Worm (Caenorhabditis elegans) whole organism, L2 larva: ENCODE data around the gene F59B2.14.

Source experiments
- C34F6.9 ChIP-seq: fragments of 150-350 bp; optimal IDR thresholded peaks from 2 replicates; lab custom pipeline; 2014; ENCODE audit warnings: missing biosample characterization, missing genetic modification characterization
- F13H6.1 ChIP-seq: sonication (generic microtip); optimal IDR thresholded peaks from 2 replicates; lab custom pipeline; 2016; ENCODE audit warnings: missing genetic modification characterization, missing compliant biosample characterization
- R02D3.7 ChIP-seq: fragments of 150-350 bp; optimal IDR thresholded peaks from 2 replicates; lab custom pipeline; 2014; ENCODE audit warnings: missing biosample characterization, missing genetic modification characterization
- Y55F3AM.14 ChIP-seq: fragments of 200-800 bp; sonication (Bioruptor generic); optimal IDR thresholded peaks from 2 replicates; lab custom pipeline; 2018; ENCODE audit warnings: mild to moderate bottlenecking, missing genetic modification characterization, missing compliant biosample characterization
- ZK546.5 ChIP-seq: sonication (generic microtip); optimal IDR thresholded peaks from 2 replicates; lab custom pipeline; 2017; ENCODE audit warnings: missing biosample characterization, missing genetic modification characterization
- alr-1 ChIP-seq: fragments of 150-350 bp; optimal IDR thresholded peaks from 2 replicates; lab custom pipeline; 2014; ENCODE audit warnings: missing biosample characterization, missing genetic modification characterization
- aly-2 ChIP-seq: fragments of 150-350 bp; optimal IDR thresholded peaks from 2 replicates; lab custom pipeline; 2014; ENCODE audit warnings: missing biosample characterization, missing genetic modification characterization
- ama-1 ChIP-seq: fragments of 150-350 bp; optimal IDR thresholded peaks from 2 replicates; lab custom pipeline; 2018; ENCODE audit warnings: inconsistent platforms
- blmp-1 ChIP-seq: sonication (generic microtip); optimal IDR thresholded peaks from 2 replicates; lab custom pipeline; 2017; ENCODE audit warnings: missing genetic modification characterization, mild to moderate bottlenecking, missing compliant biosample characterization, antibody characterized with exemption, moderate library complexity; ENCODE audit not compliant: insufficient read depth
- ceh-16 ChIP-seq: fragments of 150-350 bp; optimal IDR thresholded peaks from 2 replicates; lab custom pipeline; 2014; ENCODE audit warnings: missing biosample characterization, missing genetic modification characterization
- ceh-82 ChIP-seq: fragments of 150-350 bp; optimal IDR thresholded peaks from 2 replicates; lab custom pipeline; 2014; ENCODE audit warnings: missing biosample characterization, missing genetic modification characterization
- crh-2 ChIP-seq: sonication (generic microtip); optimal IDR thresholded peaks from 2 replicates; lab custom pipeline; 2017; ENCODE audit warnings: missing biosample characterization, missing genetic modification characterization
- dmd-4 ChIP-seq: sonication (generic microtip); optimal IDR thresholded peaks from 2 replicates; lab custom pipeline; 2017; ENCODE audit warnings: missing biosample characterization, missing genetic modification characterization
- egl-27 ChIP-seq: sonication (generic microtip); optimal IDR thresholded peaks from 3 replicates; lab custom pipeline; 2017; ENCODE audit warnings: missing biosample characterization, missing genetic modification reagents, missing genetic modification characterization
- elt-1 ChIP-seq: fragments of 150-350 bp; optimal IDR thresholded peaks from 2 replicates; lab custom pipeline; 2014; ENCODE audit warnings: missing biosample characterization, missing genetic modification characterization
- elt-3 ChIP-seq: sonication (generic microtip); optimal IDR thresholded peaks from 2 replicates; lab custom pipeline; 2017; ENCODE audit warnings: missing biosample characterization, missing genetic modification characterization
- fos-1 ChIP-seq: fragments of 150-350 bp; optimal IDR thresholded peaks from 2 replicates; lab custom pipeline; 2014; ENCODE audit warnings: missing biosample characterization, missing genetic modification characterization
- gmeb-1 ChIP-seq: fragments of 150-350 bp; optimal IDR thresholded peaks from 2 replicates; lab custom pipeline; 2014; ENCODE audit warnings: missing biosample characterization, missing genetic modification characterization
- lin-11 ChIP-seq: fragments of 150-350 bp; sonication (generic microtip); optimal IDR thresholded peaks from 2 replicates; lab custom pipeline; 2014; ENCODE audit warnings: missing biosample characterization, missing genetic modification characterization, inconsistent platforms, mixed read lengths
- lin-13 ChIP-seq: fragments of 150-350 bp; optimal IDR thresholded peaks from 2 replicates; lab custom pipeline; 2014; ENCODE audit warnings: missing biosample characterization, missing genetic modification reagents, missing genetic modification characterization
- lin-39 ChIP-seq: fragments of 150-350 bp; optimal IDR thresholded peaks from 2 replicates; lab custom pipeline; 2014; ENCODE audit warnings: missing biosample characterization, missing genetic modification reagents, missing genetic modification characterization
- lsy-2 ChIP-seq, 2 experiments: fragments of 150-350 bp in 1 of 2; sonication (generic microtip) in 1 of 2; optimal IDR thresholded peaks; 2 replicates each; lab custom pipeline; 2014 to 2017; ENCODE audit warnings: missing biosample characterization in 2 of 2, missing genetic modification characterization in 2 of 2
- mab-5 ChIP-seq: fragments of 150-350 bp; optimal IDR thresholded peaks from 2 replicates; lab custom pipeline; 2014; ENCODE audit warnings: missing biosample characterization, missing genetic modification characterization
- mbf-1 ChIP-seq: sonication (generic microtip); optimal IDR thresholded peaks from 2 replicates; lab custom pipeline; 2017; ENCODE audit warnings: missing biosample characterization, missing genetic modification characterization
- mdl-1 ChIP-seq, 2 experiments: fragments of 150-350 bp in 1 of 2; sonication (generic microtip) in 1 of 2; optimal IDR thresholded peaks; 2 replicates each; lab custom pipeline; 2017; ENCODE audit warnings: missing biosample characterization in 2 of 2, missing genetic modification characterization in 2 of 2
- nhr-10 ChIP-seq: sonication (generic microtip); optimal IDR thresholded peaks from 2 replicates; lab custom pipeline; 2017; ENCODE audit warnings: missing biosample characterization, missing genetic modification characterization
- nhr-11 ChIP-seq: fragments of 150-350 bp; optimal IDR thresholded peaks from 2 replicates; lab custom pipeline; 2014; ENCODE audit warnings: missing biosample characterization, missing genetic modification characterization
- nhr-12 ChIP-seq: fragments of 150-350 bp; optimal IDR thresholded peaks from 2 replicates; lab custom pipeline; 2014; ENCODE audit warnings: missing biosample characterization, missing genetic modification characterization
- nhr-129 ChIP-seq: fragments of 150-350 bp; optimal IDR thresholded peaks from 2 replicates; lab custom pipeline; 2014; ENCODE audit warnings: missing biosample characterization, missing genetic modification characterization
- nhr-21 ChIP-seq: fragments of 150-350 bp; optimal IDR thresholded peaks from 2 replicates; lab custom pipeline; 2014; ENCODE audit warnings: missing biosample characterization, missing genetic modification characterization
- nhr-23 ChIP-seq: fragments of 150-350 bp; optimal IDR thresholded peaks from 2 replicates; lab custom pipeline; 2014; ENCODE audit warnings: missing biosample characterization, missing genetic modification reagents, missing genetic modification characterization
- nhr-237 ChIP-seq: fragments of 150-350 bp; optimal IDR thresholded peaks from 2 replicates; lab custom pipeline; 2014; ENCODE audit warnings: missing biosample characterization, missing genetic modification characterization
- nhr-25 ChIP-seq: fragments of 150-350 bp; sonication (generic microtip); optimal IDR thresholded peaks from 3 replicates; lab custom pipeline; 2014; ENCODE audit warnings: missing biosample characterization, missing genetic modification characterization
- nhr-6 ChIP-seq: fragments of 150-350 bp; optimal IDR thresholded peaks from 2 replicates; lab custom pipeline; 2014; ENCODE audit warnings: missing biosample characterization, missing genetic modification characterization
- nhr-77 ChIP-seq: fragments of 150-350 bp; optimal IDR thresholded peaks from 2 replicates; lab custom pipeline; 2014; ENCODE audit warnings: missing biosample characterization, missing genetic modification characterization
- peb-1 ChIP-seq: fragments of 150-350 bp; optimal IDR thresholded peaks from 2 replicates; lab custom pipeline; 2014; ENCODE audit warnings: missing biosample characterization, missing genetic modification characterization
- sem-4 ChIP-seq: fragments of 150-350 bp; optimal IDR thresholded peaks from 2 replicates; lab custom pipeline; 2014; ENCODE audit warnings: missing biosample characterization, missing genetic modification reagents, missing genetic modification characterization
- skn-1 ChIP-seq: sonication (generic microtip); optimal IDR thresholded peaks from 2 replicates; lab custom pipeline; 2017; ENCODE audit warnings: missing biosample characterization, missing genetic modification characterization
- sma-3 ChIP-seq: sonication (generic microtip); optimal IDR thresholded peaks from 2 replicates; lab custom pipeline; 2016; ENCODE audit warnings: missing genetic modification reagents, missing genetic modification characterization, missing compliant biosample characterization
- sma-9 ChIP-seq, 2 experiments: fragments of 150-350 bp in 1 of 2; sonication (generic microtip) in 1 of 2; optimal IDR thresholded peaks; 2 replicates each; lab custom pipeline; 2014 to 2016; ENCODE audit warnings: missing genetic modification characterization in 2 of 2, mild to moderate bottlenecking in 1 of 2, missing biosample characterization in 1 of 2, missing compliant biosample characterization in 1 of 2, missing genetic modification reagents in 1 of 2, moderate library complexity in 1 of 2
- snpc-4 ChIP-seq: fragments of 150-350 bp; optimal IDR thresholded peaks from 2 replicates; lab custom pipeline; 2014; ENCODE audit warnings: missing biosample characterization, missing genetic modification characterization
- unc-39 ChIP-seq: fragments of 150-350 bp; optimal IDR thresholded peaks from 2 replicates; lab custom pipeline; 2014; ENCODE audit warnings: missing biosample characterization, missing genetic modification characterization
- unc-55 ChIP-seq: fragments of 150-350 bp; sonication (generic microtip); optimal IDR thresholded peaks from 3 replicates; lab custom pipeline; 2014; ENCODE audit warnings: missing biosample characterization, missing genetic modification reagents, missing genetic modification characterization
- unc-62 ChIP-seq: fragments of 150-350 bp; optimal IDR thresholded peaks from 2 replicates; lab custom pipeline; 2014; ENCODE audit warnings: missing biosample characterization, missing genetic modification reagents, missing genetic modification characterization
- zag-1 ChIP-seq: fragments of 150-350 bp; optimal IDR thresholded peaks from 2 replicates; lab custom pipeline; 2014; ENCODE audit warnings: missing biosample characterization, missing genetic modification characterization
- ztf-1 ChIP-seq: fragments of 200-800 bp; sonication (Bioruptor generic); conservative IDR thresholded peaks from 2 replicates; pipeline ENCODE4 v1.3.6; 2022; ENCODE audit warnings: missing genetic modification characterization, missing compliant biosample characterization
- ztf-11 ChIP-seq: sonication (generic microtip); optimal IDR thresholded peaks from 2 replicates; lab custom pipeline; 2017; ENCODE audit warnings: missing biosample characterization, missing genetic modification characterization
- ztf-4 ChIP-seq: fragments of 150-350 bp; optimal IDR thresholded peaks from 2 replicates; lab custom pipeline; 2014; ENCODE audit warnings: missing biosample characterization, missing genetic modification characterization

The F59B2.14 gene

ce11 chrIII:9053263-9053662, 30.8 kb upstream of the F59B2.14 start:
- TF ChIP-seq ama-1 (peak; percentile 77), nhr-25 (peak; percentile 7), mab-5 (tag; lab: Kevin White, UChicago) (no peak)

- TF ChIP-seq nhr-10 (tag; lab: Kevin White, UChicago) (no peak), fos-1 (tag; lab: Kevin White, UChicago) (peak; percentile 38), lsy-2 (tag; optimal IDR thresholded peaks at IDR 0.05; lab: Kevin White, UChicago) (peak in 1 of 2 experiments; percentile 47), R02D3.7 (tag; lab: Kevin White, UChicago) (no peak), ZK546.5 (tag; lab: Kevin White, UChicago) (no peak), nhr-25 (no peak), lin-13 (no peak), mbf-1 (tag; lab: Kevin White, UChicago) (no peak), ama-1 (peak; percentile 85), zag-1 (peak; percentile 7), ztf-4 (tag; lab: Kevin White, UChicago) (peak; percentile 69), nhr-237 (tag; lab: Kevin White, UChicago) (no peak), nhr-11 (tag; lab: Kevin White, UChicago) (no peak), ztf-11 (tag; lab: Kevin White, UChicago) (no peak), alr-1 (tag; lab: Kevin White, UChicago) (no peak), ceh-82 (tag; lab: Kevin White, UChicago) (no peak), ztf-1 (GFP tag; lab: Robert Waterston, UW) (no peak), aly-2 (tag; lab: Kevin White, UChicago) (no peak), unc-39 (tag; lab: Kevin White, UChicago) (no peak), unc-55 (GFP tag; lab: Kevin White, UChicago) (peak; percentile 54), peb-1 (no peak), C34F6.9 (tag; lab: Kevin White, UChicago) (no peak), sma-3 (GFP tag; lab: Kevin White, UChicago) (no peak), nhr-12 (tag; lab: Kevin White, UChicago) (no peak), elt-3 (tag; lab: Kevin White, UChicago) (no peak), lin-39 (no peak), nhr-77 (tag; lab: Kevin White, UChicago) (no peak), skn-1 (tag; lab: Kevin White, UChicago) (no peak), dmd-4 (tag; lab: Kevin White, UChicago) (no peak), sem-4 (no peak), nhr-129 (tag; lab: Kevin White, UChicago) (peak; percentile 74), elt-1 (tag; lab: Kevin White, UChicago) (no peak), ceh-16 (tag; lab: Kevin White, UChicago) (no peak), sma-9 (GFP tag; optimal IDR thresholded peaks at IDR 0.05; lab: Kevin White, UChicago) (peak; percentile 38), sma-9 (tag; optimal IDR thresholded peaks at IDR 0.05; lab: Kevin White, UChicago) (no peak), egl-27 (tag; lab: Kevin White, UChicago) (no peak), F13H6.1 (tag; lab: Kevin White, UChicago) (peak; percentile 37), nhr-6 (tag; lab: Kevin White, UChicago) (no peak), nhr-21 (tag; lab: Kevin White, UChicago) (no peak), blmp-1 (tag; lab: Kevin White, UChicago) (no peak), unc-62 (GFP tag; lab: Kevin White, UChicago) (no peak), mdl-1 (tag; optimal IDR thresholded peaks at IDR 0.05; lab: Kevin White, UChicago) (peak in 1 of 2 experiments; percentile 3), crh-2 (tag; lab: Kevin White, UChicago) (peak; percentile 56), gmeb-1 (tag; lab: Kevin White, UChicago) (peak; percentile 38), Y55F3AM.14 (GFP tag; lab: Kevin White, UChicago) (no peak), lin-11 (tag; lab: Kevin White, UChicago) (peak; percentile 75), snpc-4 (tag; lab: Kevin White, UChicago) (peak; percentile 22), mab-5 (tag; lab: Kevin White, UChicago) (no peak), nhr-23 (tag; lab: Kevin White, UChicago) (no peak)
- TF ChIP-seq, all 48 proteins: peak for 14
Observed at ce11 chrIII:9052371-9052978, 30.0 kb upstream of the F59B2.14 start.
